Fruit fly (Drosophila melanogaster) whole organism, embryonic: ENCODE measurements around the gene mei-P22.

Source experiments
- Asciz ChIP-seq: fragments of 200-800 bp; sonication (Bioruptor generic); optimal IDR thresholded peaks from 2 replicates; lab custom pipeline; 2017; ENCODE audit warnings: missing biosample characterization, mild to moderate bottlenecking, missing genetic modification characterization, missing genetic modification reagents
- Awh ChIP-seq: fragments of 200-800 bp; sonication (Bioruptor generic); IDR thresholded peaks from 2 replicates; pipeline ENCODE4, ENCODE4 v1.3.6; 2022; ENCODE audit warnings: missing biosample characterization, missing genetic modification characterization
- CG10431 ChIP-seq: fragments of 200-800 bp; sonication (Bioruptor generic); optimal IDR thresholded peaks from 3 replicates; lab custom pipeline; 2018; ENCODE audit warnings: missing biosample characterization, mild to moderate bottlenecking, missing genetic modification characterization
- CG10565 ChIP-seq: fragments of 200-800 bp; sonication (Bioruptor generic); optimal IDR thresholded peaks from 3 replicates; lab custom pipeline; 2016; ENCODE audit warnings: missing biosample characterization, mild to moderate bottlenecking, missing genetic modification characterization
- CG10979 ChIP-seq: fragments of 200-800 bp; sonication (Bioruptor generic); optimal IDR thresholded peaks from 2 replicates; lab custom pipeline; 2018; ENCODE audit warnings: missing biosample characterization, mild to moderate bottlenecking, missing genetic modification characterization, moderate library complexity
- CG12155 ChIP-seq: fragments of 200-800 bp; sonication (Bioruptor generic); optimal IDR thresholded peaks from 3 replicates; lab custom pipeline; 2016; ENCODE audit warnings: missing biosample characterization, missing genetic modification characterization
- CG12942 ChIP-seq: fragments of 200-800 bp; sonication (Bioruptor generic); optimal IDR thresholded peaks from 3 replicates; lab custom pipeline; 2016; ENCODE audit warnings: missing biosample characterization, missing genetic modification characterization
- CG13775 ChIP-seq: fragments of 200-800 bp; sonication (Bioruptor generic); optimal IDR thresholded peaks from 3 replicates; lab custom pipeline; 2017; ENCODE audit warnings: missing biosample characterization, mild to moderate bottlenecking, missing genetic modification characterization
- CG15514 ChIP-seq: fragments of 200-800 bp; sonication (Bioruptor generic); optimal IDR thresholded peaks from 3 replicates; lab custom pipeline; 2017; ENCODE audit warnings: missing biosample characterization, missing genetic modification characterization, mild to moderate bottlenecking, moderate library complexity, missing genetic modification reagents
- CG17912 ChIP-seq: fragments of 200-800 bp; sonication (Bioruptor generic); optimal IDR thresholded peaks from 2 replicates; lab custom pipeline; 2018; ENCODE audit warnings: missing biosample characterization, mild to moderate bottlenecking, missing genetic modification characterization
- CG18599 ChIP-seq: fragments of 200-800 bp; sonication (Bioruptor generic); optimal IDR thresholded peaks from 3 replicates; lab custom pipeline; 2017; ENCODE audit warnings: missing biosample characterization, missing genetic modification characterization, mild to moderate bottlenecking, moderate library complexity, missing genetic modification reagents
- CG2875 ChIP-seq: fragments of 200-800 bp; sonication (Bioruptor generic); optimal IDR thresholded peaks from 2 replicates; lab custom pipeline; 2017; ENCODE audit warnings: missing biosample characterization, mild to moderate bottlenecking, missing genetic modification characterization, missing genetic modification reagents
- CG32772 ChIP-seq: fragments of 200-800 bp; sonication (Bioruptor generic); IDR thresholded peaks from 2 replicates; pipeline ENCODE4 v1.3.6; 2022; ENCODE audit warnings: missing biosample characterization, missing genetic modification characterization
- CG6689 ChIP-seq: fragments of 200-800 bp; sonication (Bioruptor generic); IDR thresholded peaks from 2 replicates; pipeline ENCODE4 v1.3.6; 2022; ENCODE audit warnings: missing biosample characterization, missing genetic modification characterization
- CG7357 ChIP-seq: fragments of 200-800 bp; sonication (Bioruptor generic); IDR thresholded peaks from 3 replicates; pipeline ENCODE4 v1.3.6; 2022; ENCODE audit warnings: missing biosample characterization, missing genetic modification characterization
- CG8290 ChIP-seq, 3 experiments: fragments of 200-800 bp; sonication (Bioruptor generic); optimal IDR thresholded peaks; 2 replicates each; lab custom pipeline; 2016 to 2019; ENCODE audit warnings: missing biosample characterization in 3 of 3, missing genetic modification characterization in 3 of 3, mild to moderate bottlenecking in 2 of 3, moderate library complexity in 1 of 3
- CG9817 ChIP-seq: fragments of 200-800 bp; sonication (Bioruptor generic); optimal IDR thresholded peaks from 2 replicates; lab custom pipeline; 2018; ENCODE audit warnings: missing biosample characterization, mild to moderate bottlenecking, missing genetic modification characterization, moderate library complexity
- Dref ChIP-seq: fragments of 200-800 bp; sonication (Bioruptor generic); IDR thresholded peaks from 2 replicates; pipeline ENCODE4 v1.3.6; 2022; ENCODE audit warnings: missing biosample characterization, missing genetic modification characterization
- Hr3 ChIP-seq: fragments of 200-800 bp; sonication (Bioruptor generic); optimal IDR thresholded peaks from 3 replicates; lab custom pipeline; 2016; ENCODE audit warnings: missing biosample characterization, missing genetic modification characterization
- Kr ChIP-seq: fragments of 200-800 bp; sonication (Bioruptor generic); optimal IDR thresholded peaks from 2 replicates; lab custom pipeline; 2017; ENCODE audit warnings: missing biosample characterization, mild to moderate bottlenecking, missing genetic modification characterization
- Lpt ChIP-seq: fragments of >200 bp; optimal IDR thresholded peaks from 2 replicates; lab custom pipeline; 2018; ENCODE audit warnings: missing biosample characterization, missing genetic modification characterization
- NFAT ChIP-seq: fragments of 200-800 bp; sonication (Bioruptor generic); IDR thresholded peaks from 2 replicates; pipeline ENCODE4 v1.3.6; 2022; ENCODE audit warnings: missing biosample characterization, missing genetic modification characterization
- Nf-YC ChIP-seq: fragments of 200-800 bp; optimal IDR thresholded peaks from 3 replicates; lab custom pipeline; 2019; ENCODE audit warnings: missing biosample characterization, mild to moderate bottlenecking, missing genetic modification characterization, moderate library complexity
- Sox100B ChIP-seq: fragments of 200-800 bp; sonication (Bioruptor generic); optimal IDR thresholded peaks from 3 replicates; lab custom pipeline; 2018; ENCODE audit warnings: missing biosample characterization, mild to moderate bottlenecking, missing genetic modification characterization
- ara ChIP-seq: fragments of 200-800 bp; sonication (Bioruptor generic); IDR thresholded peaks from 2 replicates; pipeline ENCODE4 v1.3.6; 2022; ENCODE audit warnings: missing biosample characterization, missing genetic modification characterization
- bbx ChIP-seq: fragments of 200-800 bp; sonication (Bioruptor generic); IDR thresholded peaks from 2 replicates; pipeline ENCODE4 v1.3.6; 2022; ENCODE audit warnings: missing biosample characterization, missing genetic modification characterization; ENCODE audit not compliant: partially characterized antibody
- bcd ChIP-seq: fragments of 200-800 bp; sonication (Bioruptor generic); optimal IDR thresholded peaks from 2 replicates; lab custom pipeline; 2017; ENCODE audit warnings: missing biosample characterization, mild to moderate bottlenecking, missing genetic modification characterization
- dati ChIP-seq: fragments of 200-800 bp; sonication (Bioruptor generic); IDR thresholded peaks from 2 replicates; pipeline ENCODE4 v1.3.6; 2022; ENCODE audit warnings: missing biosample characterization, missing genetic modification characterization
- en ChIP-seq: fragments of 200-800 bp; sonication (Bioruptor generic); optimal IDR thresholded peaks from 2 replicates; lab custom pipeline; 2016; ENCODE audit warnings: missing biosample characterization, missing genetic modification characterization
- ewg ChIP-seq: fragments of 200-800 bp; sonication (Bioruptor generic); optimal IDR thresholded peaks from 3 replicates; lab custom pipeline; 2017; ENCODE audit warnings: mild to moderate bottlenecking, missing biosample characterization, missing genetic modification reagents, missing genetic modification characterization
- eyg ChIP-seq: fragments of 200-800 bp; sonication (Bioruptor generic); optimal IDR thresholded peaks from 3 replicates; lab custom pipeline; 2016; ENCODE audit warnings: missing biosample characterization, missing genetic modification characterization
- fd102C ChIP-seq: fragments of 200-800 bp; sonication (Bioruptor generic); optimal IDR thresholded peaks from 2 replicates; lab custom pipeline; 2018; ENCODE audit warnings: missing biosample characterization, mild to moderate bottlenecking, missing genetic modification characterization, moderate library complexity
- fru ChIP-seq: fragments of >200 bp; optimal IDR thresholded peaks from 2 replicates; lab custom pipeline; 2017
- gce ChIP-seq: fragments of 200-800 bp; sonication (Bioruptor generic); IDR thresholded peaks from 3 replicates; pipeline ENCODE4 v1.3.6; 2022; ENCODE audit warnings: missing biosample characterization, missing genetic modification characterization
- ham ChIP-seq: fragments of 200-800 bp; sonication (Bioruptor generic); IDR thresholded peaks from 2 replicates; pipeline ENCODE4 v1.3.6; 2022; ENCODE audit warnings: missing biosample characterization, missing genetic modification characterization
- lbe ChIP-seq: fragments of 200-800 bp; sonication (Bioruptor generic); optimal IDR thresholded peaks from 2 replicates; lab custom pipeline; 2016; ENCODE audit warnings: missing biosample characterization, mild to moderate bottlenecking, missing genetic modification characterization
- mam ChIP-seq: fragments of 200-800 bp; sonication (Bioruptor generic); optimal IDR thresholded peaks from 3 replicates; lab custom pipeline; 2016; ENCODE audit warnings: missing biosample characterization, missing genetic modification characterization
- oc ChIP-seq: fragments of 200-800 bp; sonication (Bioruptor generic); optimal IDR thresholded peaks from 2 replicates; lab custom pipeline; 2018; ENCODE audit warnings: missing biosample characterization, mild to moderate bottlenecking, missing genetic modification characterization, moderate library complexity
- otp ChIP-seq: fragments of 200-800 bp; sonication (Bioruptor generic); IDR thresholded peaks from 3 replicates; pipeline ENCODE4, ENCODE4 v1.3.6; 2022; ENCODE audit warnings: missing biosample characterization, missing genetic modification characterization
- pan ChIP-seq, 4 experiments: fragments of >200 bp in 3 of 4; fragments of 200-800 bp in 1 of 4; sonication (Bioruptor generic) in 1 of 4; optimal IDR thresholded peaks in 3 of 4; IDR thresholded peaks in 1 of 4; 2 replicates each; pipeline versions ENCODE4 v1.3.6 to Lab custom; 2017 to 2022; ENCODE audit warnings: missing biosample characterization in 2 of 4, missing genetic modification characterization in 2 of 4, mixed read lengths in 1 of 4
- rib ChIP-seq: fragments of 200-800 bp; sonication (Bioruptor generic); IDR thresholded peaks from 2 replicates; pipeline ENCODE4 v1.3.6; 2022; ENCODE audit warnings: missing biosample characterization, missing genetic modification characterization
- scrt ChIP-seq: fragments of 200-800 bp; sonication (Bioruptor generic); optimal IDR thresholded peaks from 2 replicates; lab custom pipeline; 2018; ENCODE audit warnings: missing biosample characterization, mild to moderate bottlenecking, missing genetic modification characterization, moderate library complexity
- sd ChIP-seq: fragments of 200-800 bp; sonication (Bioruptor generic); optimal IDR thresholded peaks from 3 replicates; lab custom pipeline; 2018; ENCODE audit warnings: missing biosample characterization, mild to moderate bottlenecking, missing genetic modification characterization, moderate library complexity
- sim ChIP-seq: fragments of 200-800 bp; sonication (Bioruptor generic); IDR thresholded peaks from 2 replicates; pipeline ENCODE4 v1.3.6; 2022; ENCODE audit warnings: missing biosample characterization, missing genetic modification characterization
- stc ChIP-seq: fragments of 200-800 bp; sonication (Bioruptor generic); IDR thresholded peaks from 2 replicates; pipeline ENCODE4 v1.3.6; 2022; ENCODE audit warnings: missing biosample characterization, missing genetic modification characterization
- ttk ChIP-seq: fragments of 200-800 bp; sonication (Bioruptor generic); IDR thresholded peaks from 2 replicates; pipeline ENCODE4 v2.1.2; 2022; ENCODE audit warnings: missing biosample characterization, missing genetic modification characterization
- unc-4 ChIP-seq: fragments of 200-800 bp; sonication (Bioruptor generic); IDR thresholded peaks from 2 replicates; pipeline ENCODE4 v1.3.6; 2022; ENCODE audit warnings: missing biosample characterization, missing genetic modification characterization; ENCODE audit not compliant: partially characterized antibody
- zf30C ChIP-seq: fragments of 200-800 bp; sonication (Bioruptor generic); optimal IDR thresholded peaks from 3 replicates; lab custom pipeline; 2018; ENCODE audit warnings: missing biosample characterization, mild to moderate bottlenecking, missing genetic modification characterization

The mei-P22 gene

dm6 chr3L:7241217-7241859, 2.9 kb upstream of the mei-P22 start, which contains the start of the genes RpL18 and Neos (continued):
- peak; percentile 72 for TF ChIP-seq fd102C (GFP tag; lab: Kevin White, UChicago)
- TF ChIP-seq CG2875 (GFP tag; lab: Kevin White, UChicago), result peak; percentile 67
- peak; percentile 43 for TF ChIP-seq CG10979 (tag; lab: Kevin White, UChicago)
- TF ChIP-seq sim (GFP tag; lab: Robert Waterston, UW), result peak; percentile 47; the same call in 1 of the 2 replicates
- TF ChIP-seq sd (tag; lab: Kevin White, UChicago), result no peak
- peak; percentile 41 for TF ChIP-seq ara (GFP tag; lab: Robert Waterston, UW)
- TF ChIP-seq Awh (GFP tag; lab: Robert Waterston, UW), result peak; percentile 41; the same call in 1 of the 2 replicates
- TF ChIP-seq rib, result peak; percentile 14; the same call in 1 of the 2 replicates
- TF ChIP-seq bcd, result peak; percentile 73
- peak; percentile 86 for TF ChIP-seq eyg (GFP tag; lab: Kevin White, UChicago)
- TF ChIP-seq oc (tag; lab: Kevin White, UChicago), result no peak
- TF ChIP-seq scrt (GFP tag; lab: Kevin White, UChicago), result peak; percentile 77
- TF ChIP-seq bbx, result no peak; the same call in 1 of the 2 replicates
- TF ChIP-seq gce (GFP tag; lab: Robert Waterston, UW), result peak; percentile 75; the same call in 2 of the 3 replicates
- no peak for TF ChIP-seq unc-4 (GFP tag; lab: Robert Waterston, UW)
- TF ChIP-seq NFAT, result peak; percentile 43; the same call in 1 of the 2 replicates
- peak; percentile 11 for TF ChIP-seq CG12942 (GFP tag; lab: Kevin White, UChicago)
- peak; percentile 58 for TF ChIP-seq Hr3 (GFP tag; lab: Kevin White, UChicago)
- peak; percentile 80 for TF ChIP-seq CG15514 (GFP tag; lab: Kevin White, UChicago)
- TF ChIP-seq CG7357 (GFP tag; lab: Robert Waterston, UW), result no peak
- TF ChIP-seq zf30C (GFP tag; lab: Kevin White, UChicago), result no peak
- peak; percentile 64 for TF ChIP-seq stc (GFP tag; lab: Robert Waterston, UW)
- TF ChIP-seq pan (optimal IDR thresholded peaks at IDR 0.05; lab: Kevin White, UChicago), result no peak
- TF ChIP-seq pan (GFP tag; optimal IDR thresholded peaks at IDR 0.05 in 1 of 2, IDR thresholded peaks at IDR 0.05 in 1 of 2), result peak in 1 of 2 experiments; percentile 8
- TF ChIP-seq CG32772 (GFP tag; lab: Robert Waterston, UW), result no peak
- peak; percentile 66 for TF ChIP-seq CG9817
- peak; percentile 70; the same call in 1 of the 3 replicates for TF ChIP-seq otp (GFP tag; lab: Robert Waterston, UW)
- peak; percentile 46 for TF ChIP-seq lbe (GFP tag; lab: Kevin White, UChicago)
- TF ChIP-seq mam (GFP tag; lab: Kevin White, UChicago), result peak; percentile 39
- no peak for TF ChIP-seq fru (lab: Kevin White, UChicago)
- no peak for TF ChIP-seq Lpt (GFP tag; lab: Kevin White, UChicago)
- TF ChIP-seq Asciz (GFP tag; lab: Kevin White, UChicago), result peak; percentile 75
- TF ChIP-seq Kr (GFP tag; lab: Kevin White, UChicago), result peak; percentile 1
- TF ChIP-seq en (GFP tag; lab: Kevin White, UChicago), result peak; percentile 57
- peak; percentile 89 for TF ChIP-seq CG13775 (GFP tag; lab: Kevin White, UChicago)
- TF ChIP-seq CG18599 (GFP tag; lab: Kevin White, UChicago), result peak; percentile 87
- TF ChIP-seq ewg (GFP tag; lab: Kevin White, UChicago), result peak; percentile 42
- peak; percentile 56 for TF ChIP-seq CG8290 (GFP tag; optimal IDR thresholded peaks at IDR 0.05; lab: Kevin White, UChicago)
- TF ChIP-seq CG8290 (tag; optimal IDR thresholded peaks at IDR 0.05; lab: Kevin White, UChicago), result peak; percentile 11 to 86
- TF ChIP-seq Nf-YC, result peak; percentile 62
- no peak for TF ChIP-seq CG10565
- TF ChIP-seq ham, result no peak
- peak; percentile 74 for TF ChIP-seq CG17912 (GFP tag; lab: Kevin White, UChicago)
- no peak for TF ChIP-seq Dref (GFP tag; lab: Robert Waterston, UW)
- TF ChIP-seq CG10431 (GFP tag; lab: Kevin White, UChicago), result peak; percentile 80
- TF ChIP-seq CG12155 (GFP tag; lab: Kevin White, UChicago), result peak; percentile 65
- TF ChIP-seq Sox100B, result peak; percentile 79
- no peak for TF ChIP-seq dati (GFP tag; lab: Robert Waterston, UW)
- 0 out of 2 replicates have a peak, but pooled peaks have one; percentile 40 for TF ChIP-seq CG6689 (GFP tag; lab: Robert Waterston, UW)
- peak; percentile 23; the same call in 1 of the 2 replicates for TF ChIP-seq ttk (GFP tag; lab: Robert Waterston, UW)
